Fruit fly (Drosophila melanogaster) whole organism, embryonic: ENCODE data around the gene CG14893.

ENCODE experiments used
- Antp ChIP-seq: fragments of 200-800 bp; sonication (Bioruptor generic); optimal IDR thresholded peaks from 3 replicates; lab custom pipeline; 2016; ENCODE audit warnings: missing biosample characterization, missing genetic modification characterization
- BtbVII ChIP-seq: fragments of 200-800 bp; sonication (Bioruptor generic); optimal IDR thresholded peaks from 3 replicates; lab custom pipeline; 2017; ENCODE audit warnings: missing biosample characterization, mild to moderate bottlenecking, missing genetic modification characterization
- CG10431 ChIP-seq: fragments of 200-800 bp; sonication (Bioruptor generic); optimal IDR thresholded peaks from 3 replicates; lab custom pipeline; 2018; ENCODE audit warnings: missing biosample characterization, mild to moderate bottlenecking, missing genetic modification characterization
- CG12155 ChIP-seq: fragments of 200-800 bp; sonication (Bioruptor generic); optimal IDR thresholded peaks from 3 replicates; lab custom pipeline; 2016; ENCODE audit warnings: missing biosample characterization, missing genetic modification characterization
- CG12391 ChIP-seq: fragments of 200-800 bp; sonication (Bioruptor generic); optimal IDR thresholded peaks from 3 replicates; lab custom pipeline; 2018; ENCODE audit warnings: missing biosample characterization, mild to moderate bottlenecking, missing genetic modification characterization, moderate library complexity
- CG14050 ChIP-seq: fragments of 200-800 bp; sonication (Bioruptor generic); IDR thresholded peaks from 3 replicates; pipeline ENCODE4 v1.3.6; 2022; ENCODE audit warnings: missing biosample characterization, missing genetic modification characterization
- CG15514 ChIP-seq: fragments of 200-800 bp; sonication (Bioruptor generic); optimal IDR thresholded peaks from 3 replicates; lab custom pipeline; 2017; ENCODE audit warnings: missing biosample characterization, missing genetic modification characterization, mild to moderate bottlenecking, moderate library complexity, missing genetic modification reagents
- CG18764 ChIP-seq: fragments of 200-800 bp; sonication (Bioruptor generic); optimal IDR thresholded peaks from 3 replicates; lab custom pipeline; 2016; ENCODE audit warnings: missing biosample characterization, missing genetic modification characterization
- CG2120 ChIP-seq: fragments of 200-800 bp; sonication (Bioruptor generic); optimal IDR thresholded peaks from 3 replicates; lab custom pipeline; 2016; ENCODE audit warnings: missing biosample characterization, missing genetic modification characterization
- CG32532 ChIP-seq: fragments of 200-800 bp; sonication (Bioruptor generic); IDR thresholded peaks from 2 replicates; pipeline ENCODE4 v1.3.6; 2022; ENCODE audit warnings: missing biosample characterization, missing genetic modification characterization
- CG32767 ChIP-seq: fragments of 200-800 bp; sonication (Bioruptor generic); IDR thresholded peaks from 2 replicates; pipeline ENCODE4 v1.3.6; 2022; ENCODE audit warnings: missing biosample characterization, missing genetic modification characterization
- CG32772 ChIP-seq: fragments of 200-800 bp; sonication (Bioruptor generic); IDR thresholded peaks from 2 replicates; pipeline ENCODE4 v1.3.6; 2022; ENCODE audit warnings: missing biosample characterization, missing genetic modification characterization
- CG3281 ChIP-seq: fragments of 200-800 bp; sonication (Bioruptor generic); optimal IDR thresholded peaks from 3 replicates; lab custom pipeline; 2017; ENCODE audit warnings: missing biosample characterization, mild to moderate bottlenecking, missing genetic modification characterization
- CG6254 ChIP-seq: fragments of 200-800 bp; sonication (Bioruptor generic); optimal IDR thresholded peaks from 3 replicates; lab custom pipeline; 2017; ENCODE audit warnings: mild to moderate bottlenecking, missing biosample characterization, missing genetic modification reagents, missing genetic modification characterization
- CG6272 ChIP-seq: fragments of 200-800 bp; sonication (Bioruptor generic); IDR thresholded peaks from 2 replicates; pipeline ENCODE4 v1.3.6; 2022; ENCODE audit warnings: missing biosample characterization, missing genetic modification characterization
- CG6689 ChIP-seq: fragments of 200-800 bp; sonication (Bioruptor generic); IDR thresholded peaks from 2 replicates; pipeline ENCODE4 v1.3.6; 2022; ENCODE audit warnings: missing biosample characterization, missing genetic modification characterization
- CG7556 ChIP-seq: fragments of 200-800 bp; sonication (Bioruptor generic); optimal IDR thresholded peaks from 2 replicates; lab custom pipeline; 2017; ENCODE audit warnings: missing biosample characterization, mild to moderate bottlenecking, missing genetic modification characterization
- CG7928 ChIP-seq: fragments of 200-800 bp; sonication (Bioruptor generic); optimal IDR thresholded peaks from 2 replicates; lab custom pipeline; 2017; ENCODE audit warnings: missing biosample characterization, mild to moderate bottlenecking, missing genetic modification characterization
- CG7987 ChIP-seq: fragments of 200-800 bp; sonication (Bioruptor generic); optimal IDR thresholded peaks from 2 replicates; lab custom pipeline; 2018; ENCODE audit warnings: missing biosample characterization, mild to moderate bottlenecking, missing genetic modification characterization, moderate library complexity
- CkIIα-i1 ChIP-seq: fragments of 200-800 bp; sonication (Bioruptor generic); IDR thresholded peaks from 2 replicates; pipeline ENCODE4 v1.3.6; 2022; ENCODE audit warnings: missing biosample characterization, missing genetic modification characterization
- Dll ChIP-seq: fragments of 200-800 bp; sonication (Bioruptor generic); IDR thresholded peaks from 4 replicates; pipeline ENCODE4 v1.3.6; 2022; ENCODE audit warnings: missing biosample characterization, missing genetic modification characterization; ENCODE audit not compliant: partially characterized antibody
- GATAe ChIP-seq: fragments of 200-800 bp; sonication (Bioruptor generic); conservative IDR thresholded peaks from 2 replicates; pipeline ENCODE4 v1.3.6; 2022; ENCODE audit warnings: missing biosample characterization, missing genetic modification characterization
- HLHmδ ChIP-seq: fragments of 200-800 bp; sonication (Bioruptor generic); optimal IDR thresholded peaks from 2 replicates; lab custom pipeline; 2018; ENCODE audit warnings: missing biosample characterization, mild to moderate bottlenecking, missing genetic modification characterization, moderate library complexity
- Hand ChIP-seq: fragments of 200-800 bp; sonication (Bioruptor generic); optimal IDR thresholded peaks from 2 replicates; lab custom pipeline; 2017; ENCODE audit warnings: mild to moderate bottlenecking, missing biosample characterization, missing genetic modification reagents, missing genetic modification characterization
- HmgZ ChIP-seq: fragments of 200-800 bp; sonication (Bioruptor generic); optimal IDR thresholded peaks from 2 replicates; lab custom pipeline; 2018; ENCODE audit warnings: missing biosample characterization, mild to moderate bottlenecking, missing genetic modification characterization
- Hmx ChIP-seq: fragments of 200-800 bp; sonication (Bioruptor generic); optimal IDR thresholded peaks from 2 replicates; lab custom pipeline; 2016; ENCODE audit warnings: missing biosample characterization, missing genetic modification characterization
- Lhr ChIP-seq: fragments of 200-800 bp; sonication (Bioruptor generic); optimal IDR thresholded peaks from 3 replicates; lab custom pipeline; 2017; ENCODE audit warnings: mild to moderate bottlenecking, missing biosample characterization, missing genetic modification reagents, missing genetic modification characterization
- Max ChIP-seq: fragments of 200-800 bp; sonication (Bioruptor generic); optimal IDR thresholded peaks from 2 replicates; lab custom pipeline; 2016; ENCODE audit warnings: missing biosample characterization, mild to moderate bottlenecking, missing genetic modification characterization
- Meics ChIP-seq: fragments of 200-800 bp; sonication (Bioruptor generic); optimal IDR thresholded peaks from 2 replicates; lab custom pipeline; 2017; ENCODE audit warnings: missing biosample characterization, mild to moderate bottlenecking, missing genetic modification characterization
- NC2α ChIP-seq: fragments of 200-800 bp; sonication (Bioruptor generic); optimal IDR thresholded peaks from 2 replicates; lab custom pipeline; 2016; ENCODE audit warnings: missing biosample characterization, missing genetic modification characterization
- NFAT ChIP-seq: fragments of 200-800 bp; sonication (Bioruptor generic); IDR thresholded peaks from 2 replicates; pipeline ENCODE4 v1.3.6; 2022; ENCODE audit warnings: missing biosample characterization, missing genetic modification characterization
- Pdp1 ChIP-seq, 2 experiments: fragments of 200-800 bp; sonication (Bioruptor generic); optimal IDR thresholded peaks; 3 replicates each; lab custom pipeline; 2016; ENCODE audit warnings: missing biosample characterization in 2 of 2, missing genetic modification characterization in 2 of 2, mild to moderate bottlenecking in 1 of 2, moderate library complexity in 1 of 2
- ab ChIP-seq: fragments of 200-800 bp; sonication (Bioruptor generic); optimal IDR thresholded peaks from 2 replicates; lab custom pipeline; 2016; ENCODE audit warnings: missing biosample characterization, missing genetic modification characterization
- amos ChIP-seq: fragments of 200-800 bp; sonication (Bioruptor generic); IDR thresholded peaks from 2 replicates; pipeline ENCODE4 v1.3.6; 2022; ENCODE audit warnings: missing biosample characterization, missing genetic modification characterization; ENCODE audit not compliant: partially characterized antibody
- bowl ChIP-seq: fragments of 200-800 bp; sonication (Bioruptor generic); IDR thresholded peaks from 2 replicates; pipeline ENCODE4 v1.3.6; 2022; ENCODE audit warnings: missing biosample characterization, missing genetic modification characterization
- cato ChIP-seq: fragments of 200-800 bp; sonication (Bioruptor generic); optimal IDR thresholded peaks from 2 replicates; lab custom pipeline; 2016; ENCODE audit warnings: missing biosample characterization, missing genetic modification characterization, borderline replicate concordance
- chn ChIP-seq: fragments of 200-800 bp; sonication (Bioruptor generic); optimal IDR thresholded peaks from 2 replicates; lab custom pipeline; 2016; ENCODE audit warnings: missing biosample characterization, missing genetic modification characterization
- crp ChIP-seq, 2 experiments: fragments of 200-800 bp; sonication (Bioruptor generic); optimal IDR thresholded peaks; 2 replicates in 1 of 2; 3 replicates in 1 of 2; lab custom pipeline; 2017; ENCODE audit warnings: missing biosample characterization in 2 of 2, missing genetic modification characterization in 2 of 2, mild to moderate bottlenecking in 1 of 2, moderate library complexity in 1 of 2
- dati ChIP-seq: fragments of 200-800 bp; sonication (Bioruptor generic); IDR thresholded peaks from 2 replicates; pipeline ENCODE4 v1.3.6; 2022; ENCODE audit warnings: missing biosample characterization, missing genetic modification characterization
- fd96Cb ChIP-seq: fragments of 200-800 bp; sonication (Bioruptor generic); optimal IDR thresholded peaks from 2 replicates; lab custom pipeline; 2018; ENCODE audit warnings: missing biosample characterization, mild to moderate bottlenecking, missing genetic modification characterization, moderate library complexity
- h ChIP-seq: fragments of >200 bp; optimal IDR thresholded peaks from 2 replicates; lab custom pipeline; 2017
- hbn ChIP-seq: fragments of 200-800 bp; sonication (Bioruptor generic); IDR thresholded peaks from 2 replicates; pipeline ENCODE4 v1.3.6; 2022; ENCODE audit warnings: missing biosample characterization, missing genetic modification characterization; ENCODE audit not compliant: partially characterized antibody
- her ChIP-seq: fragments of 200-800 bp; sonication (Bioruptor generic); optimal IDR thresholded peaks from 2 replicates; lab custom pipeline; 2016; ENCODE audit warnings: missing biosample characterization, missing genetic modification characterization
- lbe ChIP-seq: fragments of 200-800 bp; sonication (Bioruptor generic); optimal IDR thresholded peaks from 2 replicates; lab custom pipeline; 2016; ENCODE audit warnings: missing biosample characterization, mild to moderate bottlenecking, missing genetic modification characterization
- maf-S ChIP-seq: fragments of 200-800 bp; sonication (Bioruptor generic); optimal IDR thresholded peaks from 2 replicates; lab custom pipeline; 2016; ENCODE audit warnings: missing biosample characterization, missing genetic modification characterization
- p53 ChIP-seq: fragments of 200-800 bp; sonication (Bioruptor generic); optimal IDR thresholded peaks from 2 replicates; lab custom pipeline; 2016; ENCODE audit warnings: missing biosample characterization, missing genetic modification characterization
- pum ChIP-seq: fragments of 200-800 bp; sonication (Bioruptor generic); optimal IDR thresholded peaks from 2 replicates; lab custom pipeline; 2016; ENCODE audit warnings: missing biosample characterization, missing genetic modification characterization
- sqz ChIP-seq: fragments of 200-800 bp; sonication (Bioruptor generic); optimal IDR thresholded peaks from 3 replicates; lab custom pipeline; 2018; ENCODE audit warnings: missing biosample characterization, mild to moderate bottlenecking, missing genetic modification characterization
- tna ChIP-seq: fragments of 200-800 bp; sonication (Bioruptor generic); IDR thresholded peaks from 2 replicates; pipeline ENCODE4 v1.3.6; 2022; ENCODE audit warnings: missing biosample characterization, missing genetic modification characterization; ENCODE audit not compliant: partially characterized antibody

CG14893 gene

dm6 chr3R:16646952-16647715 lies 26.6 kb downstream of the CG14893 start, which contains the start of the genes CG10324 and CCT3 (continued):
- TF ChIP-seq tna (GFP tag; lab: Robert Waterston, UW), result peak; percentile 56
- no peak for TF ChIP-seq HLHmδ
- TF ChIP-seq CG2120 (GFP tag; lab: Kevin White, UChicago), result peak; percentile 72
- peak; percentile 75 for TF ChIP-seq CG12391
- TF ChIP-seq CG6689 (GFP tag; lab: Robert Waterston, UW), result peak; percentile 59; the same call in 1 of the 2 replicates
- TF ChIP-seq NFAT, result peak; percentile 60
- no peak; the same call in 1 of the 2 replicates for TF ChIP-seq hbn (GFP tag; lab: Robert Waterston, UW)
- peak; percentile 56; the same call in 2 of the 3 replicates for TF ChIP-seq CG14050
- no peak for TF ChIP-seq p53 (GFP tag; lab: Kevin White, UChicago)
- TF ChIP-seq cato (GFP tag; lab: Kevin White, UChicago), result peak; percentile 44
- TF ChIP-seq CG3281, result peak; percentile 72
- no peak for TF ChIP-seq her
- no peak for TF ChIP-seq ab (GFP tag; lab: Kevin White, UChicago)
- TF ChIP-seq Hmx, result peak; percentile 44
- TF ChIP-seq chn, result peak; percentile 59
- peak; percentile 16 for TF ChIP-seq Hand
- TF ChIP-seq lbe, result no peak
- no peak for TF ChIP-seq Antp (GFP tag; lab: Kevin White, UChicago)
- peak; percentile 26 for TF ChIP-seq CG7928 (GFP tag; lab: Kevin White, UChicago)
- TF ChIP-seq CG32532 (GFP tag; lab: Robert Waterston, UW), result peak; percentile 74
- TF ChIP-seq Meics (GFP tag; lab: Kevin White, UChicago), result peak; percentile 79
- no peak for TF ChIP-seq CG7987
- no peak for TF ChIP-seq dati
- no peak for TF ChIP-seq CG18764 (GFP tag; lab: Kevin White, UChicago)
- peak; percentile 54 for TF ChIP-seq CG32767 (GFP tag; lab: Robert Waterston, UW)
- TF ChIP-seq fd96Cb (tag; lab: Kevin White, UChicago), result peak; percentile 70
- TF ChIP-seq pum (GFP tag; lab: Kevin White, UChicago), result peak; percentile 36
- peak; percentile 66 for TF ChIP-seq CG7556 (GFP tag; lab: Kevin White, UChicago)
- no peak for TF ChIP-seq h (lab: Kevin White, UChicago)
- TF ChIP-seq HmgZ (tag; lab: Kevin White, UChicago), result peak; percentile 38
- no peak for TF ChIP-seq sqz (GFP tag; lab: Kevin White, UChicago)
- no peak for TF ChIP-seq CkIIα-i1
- peak; percentile 18 to 85 for TF ChIP-seq crp (GFP tag; optimal IDR thresholded peaks at IDR 0.05; lab: Kevin White, UChicago)
- peak; percentile 72 for TF ChIP-seq amos (GFP tag; lab: Robert Waterston, UW)
- TF ChIP-seq CG10431 (GFP tag; lab: Kevin White, UChicago), result no peak
- peak; percentile 34 for TF ChIP-seq maf-S (GFP tag; lab: Kevin White, UChicago)
- peak; percentile 71 for TF ChIP-seq Dll
- TF ChIP-seq BtbVII, result peak; percentile 62
- peak; percentile 47 for TF ChIP-seq CG32772 (GFP tag; lab: Robert Waterston, UW)
- TF ChIP-seq Lhr (GFP tag; lab: Kevin White, UChicago), result peak; percentile 3
- no peak for TF ChIP-seq bowl (GFP tag; lab: Robert Waterston, UW)
- peak; percentile 36 to 64 for TF ChIP-seq Pdp1 (GFP tag; optimal IDR thresholded peaks at IDR 0.05; lab: Kevin White, UChicago)
- TF ChIP-seq CG15514 (GFP tag; lab: Kevin White, UChicago), result peak; percentile 35
- no peak for TF ChIP-seq GATAe (GFP tag; lab: Robert Waterston, UW)
- peak; percentile 22 for TF ChIP-seq CG12155 (GFP tag; lab: Kevin White, UChicago)
- TF ChIP-seq Max (GFP tag; lab: Kevin White, UChicago), result peak; percentile 53
- no peak for TF ChIP-seq NC2α (GFP tag; lab: Kevin White, UChicago)
- no peak for TF ChIP-seq CG6272
- peak; percentile 18 for TF ChIP-seq CG6254
